Worm (Caenorhabditis elegans) whole organism, early embryonic: ENCODE measurements around the gene unc-50.

Source experiments
- B0310.2 ChIP-seq: sonication (generic microtip); optimal IDR thresholded peaks from 2 replicates; lab custom pipeline; 2016; ENCODE audit warnings: mild to moderate bottlenecking, missing genetic modification characterization, missing compliant biosample characterization
- F13C5.2 ChIP-seq: sonication (generic microtip); optimal IDR thresholded peaks from 2 replicates; lab custom pipeline; 2017; ENCODE audit warnings: mild to moderate bottlenecking, missing genetic modification characterization, inconsistent platforms, missing compliant biosample characterization
- aly-1 ChIP-seq: sonication (generic microtip); optimal IDR thresholded peaks from 2 replicates; lab custom pipeline; 2016; ENCODE audit warnings: missing genetic modification characterization, missing compliant biosample characterization
- ama-1 ChIP-seq: fragments of 150-350 bp; optimal IDR thresholded peaks from 2 replicates; lab custom pipeline; 2014
- ceh-13 ChIP-seq: fragments of 200-800 bp; sonication (Bioruptor generic); optimal IDR thresholded peaks from 2 replicates; lab custom pipeline; 2018; ENCODE audit warnings: mild to moderate bottlenecking, missing genetic modification characterization, missing compliant biosample characterization
- ceh-36 ChIP-seq: sonication (generic microtip); optimal IDR thresholded peaks from 2 replicates; lab custom pipeline; 2016; ENCODE audit warnings: missing genetic modification characterization, inconsistent platforms, missing compliant biosample characterization
- ets-7 ChIP-seq: sonication (generic microtip); optimal IDR thresholded peaks from 2 replicates; lab custom pipeline; 2016; ENCODE audit warnings: missing genotype, missing genetic modification characterization, missing compliant biosample characterization
- flt-1 ChIP-seq: fragments of 200-800 bp; sonication (Bioruptor generic); IDR thresholded peaks from 2 replicates; pipeline ENCODE4 v1.3.6; 2022; ENCODE audit warnings: missing genetic modification characterization, missing compliant biosample characterization
- hmbx-1 ChIP-seq: sonication (generic microtip); optimal IDR thresholded peaks from 2 replicates; lab custom pipeline; 2016; ENCODE audit warnings: mild to moderate bottlenecking, missing genetic modification characterization, missing compliant biosample characterization
- hmg-4 ChIP-seq: fragments of 200-800 bp; sonication (Bioruptor generic); optimal IDR thresholded peaks from 2 replicates; lab custom pipeline; 2018; ENCODE audit warnings: mild to moderate bottlenecking, missing genetic modification characterization, missing compliant biosample characterization
- hnd-1 ChIP-seq: sonication (generic microtip); optimal IDR thresholded peaks from 2 replicates; lab custom pipeline; 2016; ENCODE audit warnings: missing genetic modification characterization, missing compliant biosample characterization
- pes-1 ChIP-seq: fragments of 200-800 bp; sonication (Bioruptor generic); IDR thresholded peaks from 2 replicates; pipeline ENCODE4 v1.3.6; 2022; ENCODE audit warnings: missing genetic modification reagents, missing genetic modification characterization, missing compliant biosample characterization
- scrt-1 ChIP-seq: fragments of 200-800 bp; sonication (Bioruptor generic); IDR thresholded peaks from 2 replicates; pipeline ENCODE4 v1.3.6; 2022; ENCODE audit warnings: missing genetic modification characterization, missing compliant biosample characterization
- sea-1 ChIP-seq: fragments of 200-800 bp; sonication (Bioruptor generic); conservative IDR thresholded peaks from 2 replicates; pipeline ENCODE4 v1.3.6; 2022; ENCODE audit warnings: missing genetic modification characterization, missing compliant biosample characterization
- tbx-11 ChIP-seq: fragments of 200-800 bp; sonication (Bioruptor generic); IDR thresholded peaks from 2 replicates; pipeline ENCODE4 v1.3.6; 2022; ENCODE audit warnings: missing genetic modification characterization, missing compliant biosample characterization
- tbx-37 ChIP-seq: fragments of 200-800 bp; sonication (Bioruptor generic); conservative IDR thresholded peaks from 2 replicates; pipeline ENCODE4 v1.3.6; 2022; ENCODE audit warnings: missing genetic modification reagents, missing genetic modification characterization, missing compliant biosample characterization
- tra-4 ChIP-seq: sonication (generic microtip); optimal IDR thresholded peaks from 2 replicates; lab custom pipeline; 2017; ENCODE audit warnings: missing genetic modification characterization, missing compliant biosample characterization

Gene unc-50

DNA sequence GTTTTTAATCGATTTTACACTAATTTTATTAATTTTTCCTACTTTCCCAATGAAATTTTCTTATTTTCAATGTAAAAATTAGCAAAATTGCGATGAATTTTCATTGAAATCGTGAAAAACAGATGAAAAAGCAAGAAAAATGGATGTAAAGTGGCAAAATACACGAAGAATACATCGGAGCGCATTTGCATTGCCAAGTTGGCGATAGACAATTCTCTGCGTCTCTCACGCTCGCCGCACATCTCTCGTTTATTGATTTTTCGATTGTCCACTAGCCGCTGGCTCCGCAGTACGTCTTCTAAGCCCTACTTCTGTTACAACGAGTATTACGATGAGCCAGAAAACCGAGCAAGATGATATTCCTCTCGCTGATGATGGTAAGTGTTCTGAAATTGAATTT, 793 bp upstream of the unc-50 start, which contains the start of gene unc-69:
unc-69 (plus strand) TSS at position 185 of the 400 bp plus-strand sequence.
- TF ChIP-seq hnd-1 (no peak), tbx-37 (GFP tag; lab: Robert Waterston, UW) (no peak), sea-1 (GFP tag; lab: Robert Waterston, UW) (no peak), aly-1 (tag; lab: Kevin White, UChicago) (no peak), tbx-11 (no peak), B0310.2 (tag; lab: Kevin White, UChicago) (no peak)

DNA sequence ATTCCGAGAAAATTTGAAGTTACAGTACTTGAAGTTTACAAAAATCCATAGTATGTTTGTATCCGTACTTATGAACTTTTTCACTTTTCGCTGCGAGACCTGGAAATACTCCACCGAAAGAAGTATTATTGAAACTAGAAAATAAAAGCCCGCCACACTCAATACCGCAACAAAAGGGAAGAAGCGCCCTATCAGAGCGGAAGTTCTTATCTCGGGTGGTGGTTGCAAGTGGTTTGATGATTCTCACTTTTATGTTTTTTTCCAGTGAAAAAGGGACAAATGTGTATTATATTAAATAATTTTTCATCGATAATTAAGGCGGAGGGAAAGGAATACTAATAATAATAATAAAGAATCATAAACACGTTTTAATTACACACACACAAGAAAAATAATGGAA, 3.7 kb downstream of the unc-50 start:
- no peak for TF ChIP-seq ceh-13 (GFP tag; lab: Kevin White, UChicago)

DNA sequence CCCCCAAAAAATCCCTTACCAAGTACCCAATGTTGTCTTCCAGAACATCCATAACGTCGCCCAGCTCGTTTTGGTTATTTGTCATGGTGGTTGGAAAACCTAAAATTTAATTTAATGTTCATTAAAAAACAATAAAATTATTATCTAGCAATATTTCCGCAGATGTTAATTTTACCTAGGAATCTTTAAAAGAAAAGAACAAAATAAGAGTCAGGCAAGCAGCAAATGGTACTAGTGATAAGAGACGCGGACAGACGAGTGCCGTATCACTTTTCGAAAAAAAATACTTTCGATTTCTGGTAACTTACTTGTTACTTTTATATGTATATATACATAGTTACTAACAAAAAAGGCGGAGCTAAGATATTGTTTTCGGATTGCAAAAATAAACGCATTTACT, 6.9 kb downstream of the unc-50 start, which contains the start of gene T07A5.7:
T07A5.7 (minus strand) TSS at position 101 of the 400 bp plus-strand sequence.
- TF ChIP-seq hnd-1 (no peak), tbx-37 (GFP tag; lab: Robert Waterston, UW) (no peak), ama-1 (lab: Kevin White, UChicago) (no peak), scrt-1 (GFP tag; lab: Robert Waterston, UW) (no peak), ceh-13 (GFP tag; lab: Kevin White, UChicago) (no peak), pes-1 (GFP tag; lab: Robert Waterston, UW) (no peak), sea-1 (GFP tag; lab: Robert Waterston, UW) (no peak), B0310.2 (tag; lab: Kevin White, UChicago) (no peak), tra-4 (tag; lab: Kevin White, UChicago) (no peak), ets-7 (tag; lab: Kevin White, UChicago) (no peak), hmg-4 (no peak), flt-1 (GFP tag; lab: Robert Waterston, UW) (no peak), aly-1 (tag; lab: Kevin White, UChicago) (no peak), ceh-36 (tag; lab: Kevin White, UChicago) (no peak), hmbx-1 (tag; lab: Kevin White, UChicago) (no peak)

DNA sequence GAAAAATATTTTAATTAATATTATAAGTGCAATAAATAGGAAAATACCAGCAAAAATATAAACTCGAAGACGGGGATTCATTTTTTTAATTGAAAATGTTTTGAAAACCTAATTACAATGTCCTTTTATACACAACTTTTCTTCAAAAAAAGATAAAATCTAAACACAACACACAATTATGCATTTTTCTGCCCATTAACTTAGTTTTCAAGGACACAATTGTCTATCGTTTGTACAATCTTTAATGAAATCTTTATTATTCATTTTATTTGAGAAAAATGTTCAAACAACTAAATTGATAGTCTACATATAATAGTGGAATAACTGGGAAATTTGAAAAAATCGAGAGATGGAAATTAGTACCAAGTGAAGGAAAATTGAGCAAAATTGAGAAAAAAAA, 11.9 kb downstream of the unc-50 start, which contains the start of gene T07A5.1:
T07A5.1 (minus strand) TSS at position 149 of the 400 bp plus-strand sequence.
- TF ChIP-seq hmg-4 (no peak), hmbx-1 (tag; lab: Kevin White, UChicago) (no peak), tbx-37 (GFP tag; lab: Robert Waterston, UW) (no peak), tra-4 (tag; lab: Kevin White, UChicago) (no peak), sea-1 (GFP tag; lab: Robert Waterston, UW) (no peak), hnd-1 (no peak), ceh-36 (tag; lab: Kevin White, UChicago) (no peak), ceh-13 (GFP tag; lab: Kevin White, UChicago) (no peak), ama-1 (lab: Kevin White, UChicago) (no peak), B0310.2 (tag; lab: Kevin White, UChicago) (no peak)

DNA sequence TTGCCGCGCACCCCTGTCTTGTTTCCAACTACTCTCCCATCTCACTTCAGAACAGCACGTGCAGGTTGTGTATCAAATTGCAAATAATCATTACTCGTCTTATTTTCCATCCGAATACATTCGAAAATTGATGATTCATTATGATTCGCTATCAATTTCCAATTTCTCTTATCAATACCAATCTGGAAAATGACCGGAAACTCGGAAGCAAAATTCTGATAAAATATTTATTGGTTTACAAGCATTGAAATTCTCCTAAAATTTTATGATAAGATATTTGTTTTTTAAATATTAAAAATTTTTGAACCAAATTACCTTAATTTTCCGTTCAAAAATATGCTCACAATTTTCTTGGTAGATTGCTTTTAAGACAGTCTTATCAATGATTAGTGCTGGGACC, 12.7 kb downstream of the unc-50 start:
- no peak for TF ChIP-seq ceh-13 (GFP tag; lab: Kevin White, UChicago)
- TF ChIP-seq ceh-36 (tag; lab: Kevin White, UChicago), result no peak
- no peak for TF ChIP-seq hmbx-1 (tag; lab: Kevin White, UChicago)
- TF ChIP-seq hnd-1, result no peak
- no peak for TF ChIP-seq flt-1 (GFP tag; lab: Robert Waterston, UW)
- TF ChIP-seq tra-4 (tag; lab: Kevin White, UChicago), result no peak
- TF ChIP-seq tbx-11, result no peak
- no peak for TF ChIP-seq scrt-1 (GFP tag; lab: Robert Waterston, UW)
- TF ChIP-seq ets-7 (tag; lab: Kevin White, UChicago), result no peak
- TF ChIP-seq ama-1 (lab: Kevin White, UChicago), result no peak
- TF ChIP-seq sea-1 (GFP tag; lab: Robert Waterston, UW), result no peak
- TF ChIP-seq hmg-4, result no peak
- TF ChIP-seq tbx-37 (GFP tag; lab: Robert Waterston, UW), result no peak
- TF ChIP-seq aly-1 (tag; lab: Kevin White, UChicago), result no peak
- no peak for TF ChIP-seq pes-1 (GFP tag; lab: Robert Waterston, UW)
- TF ChIP-seq F13C5.2 (tag; lab: Kevin White, UChicago), result no peak
- TF ChIP-seq B0310.2 (tag; lab: Kevin White, UChicago), result no peak

DNA sequence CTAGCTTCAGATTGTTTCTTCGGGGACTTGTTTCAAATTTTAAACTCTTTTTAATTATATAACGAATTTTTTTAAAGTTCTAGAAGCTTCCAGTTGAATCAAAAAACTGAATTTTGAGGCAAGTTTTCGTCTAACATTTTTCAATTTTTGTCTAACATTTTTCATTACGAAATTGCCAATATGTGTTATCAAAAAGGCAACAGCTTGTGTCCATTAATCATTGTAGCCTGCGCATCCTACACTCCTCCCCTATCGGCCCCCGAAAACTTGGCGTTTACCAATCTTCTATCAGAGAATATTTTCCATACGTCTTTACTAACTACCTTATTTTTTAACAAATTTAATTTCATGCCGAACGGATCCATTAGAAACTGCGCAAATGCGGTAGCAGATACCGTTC, 17.9 kb downstream of the unc-50 start, which contains the start of gene vglu-3:
vglu-3 (plus strand) TSS at position 301 of the 400 bp plus-strand sequence.
- no peak for TF ChIP-seq hnd-1
- TF ChIP-seq scrt-1 (GFP tag; lab: Robert Waterston, UW), result no peak
- no peak for TF ChIP-seq tra-4 (tag; lab: Kevin White, UChicago)
- TF ChIP-seq F13C5.2 (tag; lab: Kevin White, UChicago), result no peak
- TF ChIP-seq tbx-37 (GFP tag; lab: Robert Waterston, UW), result no peak
- TF ChIP-seq sea-1 (GFP tag; lab: Robert Waterston, UW), result no peak
- no peak for TF ChIP-seq hmg-4
- TF ChIP-seq aly-1 (tag; lab: Kevin White, UChicago), result no peak
- no peak for TF ChIP-seq tbx-11
- no peak for TF ChIP-seq ets-7 (tag; lab: Kevin White, UChicago)
- TF ChIP-seq B0310.2 (tag; lab: Kevin White, UChicago), result no peak
- TF ChIP-seq flt-1 (GFP tag; lab: Robert Waterston, UW), result no peak
- no peak for TF ChIP-seq ceh-36 (tag; lab: Kevin White, UChicago)

DNA sequence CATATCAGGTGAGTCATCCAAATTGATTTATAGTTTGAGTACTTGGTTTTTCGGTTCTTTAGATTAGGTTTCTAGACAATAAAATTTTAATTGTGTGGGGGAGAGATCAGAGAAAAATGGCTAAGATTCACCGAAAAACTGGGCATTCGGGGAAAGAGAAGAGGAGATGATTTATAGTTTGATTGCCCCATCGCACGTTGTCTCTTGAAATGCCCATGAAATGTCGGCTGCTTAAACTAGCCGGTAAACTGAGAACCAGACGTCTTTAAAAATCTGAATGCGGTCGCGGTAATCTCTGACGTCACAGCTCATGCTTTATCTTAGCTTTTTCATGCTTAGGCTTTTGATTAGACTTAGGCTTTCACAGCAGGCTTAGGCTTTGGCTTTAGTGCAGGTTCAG, 21.1 kb downstream of the unc-50 start:
- TF ChIP-seq ets-7 (tag; lab: Kevin White, UChicago), result no peak
- TF ChIP-seq ceh-36 (tag; lab: Kevin White, UChicago), result no peak
- TF ChIP-seq hmbx-1 (tag; lab: Kevin White, UChicago), result no peak
- TF ChIP-seq F13C5.2 (tag; lab: Kevin White, UChicago), result no peak
- no peak for TF ChIP-seq tbx-11
- TF ChIP-seq sea-1 (GFP tag; lab: Robert Waterston, UW), result no peak
- TF ChIP-seq ama-1 (lab: Kevin White, UChicago), result no peak
- TF ChIP-seq aly-1 (tag; lab: Kevin White, UChicago), result no peak
- no peak for TF ChIP-seq pes-1 (GFP tag; lab: Robert Waterston, UW)
- TF ChIP-seq hmg-4, result no peak
- TF ChIP-seq tra-4 (tag; lab: Kevin White, UChicago), result no peak
- no peak for TF ChIP-seq ceh-13 (GFP tag; lab: Kevin White, UChicago)
- no peak for TF ChIP-seq flt-1 (GFP tag; lab: Robert Waterston, UW)
- no peak for TF ChIP-seq hnd-1
- TF ChIP-seq tbx-37 (GFP tag; lab: Robert Waterston, UW), result no peak
